Fruit fly (Drosophila melanogaster) whole organism, embryonic: ENCODE measurements around the gene Ifrd1.

ENCODE experiments used
- Ada2b ChIP-seq: fragments of 200-800 bp; sonication (Bioruptor generic); IDR thresholded peaks from 2 replicates; pipeline ENCODE4 v1.3.6; 2022; ENCODE audit warnings: missing biosample characterization, missing genetic modification characterization
- Blimp-1 ChIP-seq: fragments of 200-800 bp; sonication (Bioruptor generic); optimal IDR thresholded peaks from 3 replicates; lab custom pipeline; 2018; ENCODE audit warnings: missing biosample characterization, missing genetic modification characterization, mild to moderate bottlenecking, moderate library complexity, missing genetic modification reagents
- CG10366 ChIP-seq: fragments of 200-800 bp; sonication (Bioruptor generic); IDR thresholded peaks from 2 replicates; pipeline ENCODE4 v1.3.6; 2022; ENCODE audit warnings: missing biosample characterization, missing genetic modification characterization
- CG11456 ChIP-seq: fragments of 200-800 bp; sonication (Bioruptor generic); IDR thresholded peaks from 3 replicates; pipeline ENCODE4 v1.3.6; 2022; ENCODE audit warnings: missing biosample characterization, missing genetic modification characterization
- CG11504 ChIP-seq: fragments of 200-800 bp; sonication (Bioruptor generic); optimal IDR thresholded peaks from 3 replicates; lab custom pipeline; 2019; ENCODE audit warnings: missing biosample characterization, mild to moderate bottlenecking, missing genetic modification characterization, moderate library complexity
- CG12219 ChIP-seq: fragments of 200-800 bp; sonication (Bioruptor generic); optimal IDR thresholded peaks from 3 replicates; lab custom pipeline; 2018; ENCODE audit warnings: missing biosample characterization, mild to moderate bottlenecking, missing genetic modification characterization
- CG12744 ChIP-seq: fragments of 200-800 bp; sonication (Bioruptor generic); optimal IDR thresholded peaks from 2 replicates; lab custom pipeline; 2016; ENCODE audit warnings: missing biosample characterization, missing genetic modification characterization
- CG16813 ChIP-seq: fragments of 200-800 bp; sonication (Bioruptor generic); IDR thresholded peaks from 3 replicates; pipeline ENCODE4 v1.3.6; 2022; ENCODE audit warnings: missing biosample characterization, missing genetic modification characterization; ENCODE audit not compliant: partially characterized antibody
- CG1792 ChIP-seq: fragments of 200-800 bp; sonication (Bioruptor generic); optimal IDR thresholded peaks from 2 replicates; lab custom pipeline; 2016; ENCODE audit warnings: missing biosample characterization, missing genetic modification characterization
- CG18262 ChIP-seq: fragments of 200-800 bp; optimal IDR thresholded peaks from 3 replicates; lab custom pipeline; 2019; ENCODE audit warnings: missing biosample characterization, mild to moderate bottlenecking, missing genetic modification characterization, moderate library complexity
- CG30431 ChIP-seq: fragments of 200-800 bp; sonication (Bioruptor generic); optimal IDR thresholded peaks from 2 replicates; lab custom pipeline; 2017; ENCODE audit warnings: missing biosample characterization, missing genetic modification characterization
- CG31388 ChIP-seq: fragments of 200-800 bp; sonication (Bioruptor generic); optimal IDR thresholded peaks from 2 replicates; lab custom pipeline; 2016; ENCODE audit warnings: missing biosample characterization, missing genetic modification characterization
- CG31441 ChIP-seq: fragments of 200-800 bp; sonication (Bioruptor generic); IDR thresholded peaks from 2 replicates; pipeline ENCODE4 v1.3.6; 2022; ENCODE audit warnings: missing biosample characterization, missing genetic modification characterization
- CG34376 ChIP-seq: fragments of 200-800 bp; sonication (Bioruptor generic); optimal IDR thresholded peaks from 2 replicates; lab custom pipeline; 2018; ENCODE audit warnings: missing biosample characterization, mild to moderate bottlenecking, missing genetic modification characterization
- CG5245 ChIP-seq: fragments of 200-800 bp; sonication (Bioruptor generic); optimal IDR thresholded peaks from 3 replicates; lab custom pipeline; 2016; ENCODE audit warnings: missing biosample characterization, missing genetic modification characterization
- CG6175 ChIP-seq: fragments of 200-800 bp; sonication (Bioruptor generic); IDR thresholded peaks from 3 replicates; pipeline ENCODE4 v1.3.6; 2022; ENCODE audit warnings: missing biosample characterization, missing genetic modification characterization
- CG6813 ChIP-seq: fragments of 200-800 bp; sonication (Bioruptor generic); optimal IDR thresholded peaks from 2 replicates; lab custom pipeline; 2017; ENCODE audit warnings: missing biosample characterization, missing genetic modification characterization, mild to moderate bottlenecking, moderate library complexity, missing genetic modification reagents
- CG8388 ChIP-seq: fragments of 200-800 bp; sonication (Bioruptor generic); optimal IDR thresholded peaks from 2 replicates; lab custom pipeline; 2019; ENCODE audit warnings: missing biosample characterization, mild to moderate bottlenecking, missing genetic modification characterization, moderate library complexity
- CG8478 ChIP-seq: fragments of >200 bp; optimal IDR thresholded peaks from 2 replicates; lab custom pipeline; 2018
- CG8924 ChIP-seq: fragments of 200-800 bp; optimal IDR thresholded peaks from 3 replicates; lab custom pipeline; 2019; ENCODE audit warnings: missing biosample characterization, mild to moderate bottlenecking, missing genetic modification characterization, moderate library complexity
- CG9609 ChIP-seq: fragments of 200-800 bp; sonication (Bioruptor generic); optimal IDR thresholded peaks from 3 replicates; lab custom pipeline; 2016; ENCODE audit warnings: missing biosample characterization, missing genetic modification characterization
- CG9932 ChIP-seq: fragments of 200-800 bp; sonication (Bioruptor generic); IDR thresholded peaks from 2 replicates; pipeline ENCODE4 v1.3.6; 2022; ENCODE audit warnings: missing biosample characterization, missing genetic modification characterization
- Dbx ChIP-seq: fragments of 200-800 bp; sonication (Bioruptor generic); IDR thresholded peaks from 3 replicates; pipeline ENCODE4 v1.3.6; 2022; ENCODE audit warnings: missing biosample characterization, missing genetic modification characterization
- H2.0 ChIP-seq: fragments of 200-800 bp; sonication (Bioruptor generic); IDR thresholded peaks from 2 replicates; pipeline ENCODE4 v1.3.6; 2022; ENCODE audit warnings: missing biosample characterization, missing genetic modification characterization
- HmgZ ChIP-seq: fragments of 200-800 bp; sonication (Bioruptor generic); optimal IDR thresholded peaks from 2 replicates; lab custom pipeline; 2018; ENCODE audit warnings: missing biosample characterization, mild to moderate bottlenecking, missing genetic modification characterization
- Mad ChIP-seq: fragments of 200-800 bp; sonication (Bioruptor generic); optimal IDR thresholded peaks from 2 replicates; lab custom pipeline; 2016; ENCODE audit warnings: missing biosample characterization, missing genetic modification characterization
- Mes4 ChIP-seq: fragments of 200-800 bp; sonication (Bioruptor generic); optimal IDR thresholded peaks from 2 replicates; lab custom pipeline; 2016; ENCODE audit warnings: missing biosample characterization, missing genetic modification characterization
- Mrtf ChIP-seq: fragments of 200-800 bp; sonication (Bioruptor generic); IDR thresholded peaks from 3 replicates; pipeline ENCODE4 v1.3.6; 2022; ENCODE audit warnings: missing biosample characterization, missing genetic modification characterization
- NK7.1 ChIP-seq: fragments of 200-800 bp; sonication (Bioruptor generic); optimal IDR thresholded peaks from 3 replicates; lab custom pipeline; 2016; ENCODE audit warnings: missing biosample characterization, missing genetic modification characterization
- Nf-YC ChIP-seq: fragments of 200-800 bp; optimal IDR thresholded peaks from 3 replicates; lab custom pipeline; 2019; ENCODE audit warnings: missing biosample characterization, mild to moderate bottlenecking, missing genetic modification characterization, moderate library complexity
- Oli ChIP-seq: fragments of 200-800 bp; sonication (Bioruptor generic); optimal IDR thresholded peaks from 2 replicates; lab custom pipeline; 2018; ENCODE audit warnings: missing biosample characterization, mild to moderate bottlenecking, missing genetic modification characterization, moderate library complexity
- Optix ChIP-seq: fragments of 200-800 bp; sonication (Bioruptor generic); IDR thresholded peaks from 3 replicates; pipeline ENCODE4 v1.3.6; 2022; ENCODE audit warnings: missing biosample characterization, missing genetic modification characterization
- Scr ChIP-seq: fragments of 200-800 bp; sonication (Bioruptor generic); IDR thresholded peaks from 2 replicates; pipeline ENCODE4 v1.3.6; 2022; ENCODE audit warnings: missing biosample characterization, missing genetic modification characterization; ENCODE audit not compliant: partially characterized antibody
- Stat92E ChIP-seq, 3 experiments: fragments of >200 bp in 2 of 3; fragments of 200-800 bp in 1 of 3; sonication (Bioruptor generic) in 1 of 3; optimal IDR thresholded peaks; 2 replicates each; lab custom pipeline; 2017 to 2019; ENCODE audit warnings: missing biosample characterization in 3 of 3, missing genetic modification characterization in 3 of 3, mild to moderate bottlenecking in 1 of 3, moderate library complexity in 1 of 3
- Tbp ChIP-seq: fragments of >200 bp; optimal IDR thresholded peaks from 2 replicates; lab custom pipeline; 2018; ENCODE audit warnings: missing biosample characterization, missing genetic modification characterization
- ac ChIP-seq: fragments of 200-800 bp; sonication (Bioruptor generic); optimal IDR thresholded peaks from 3 replicates; lab custom pipeline; 2017; ENCODE audit warnings: missing biosample characterization, mild to moderate bottlenecking, missing genetic modification characterization
- ap ChIP-seq: fragments of 200-800 bp; sonication (Bioruptor generic); IDR thresholded peaks from 2 replicates; pipeline ENCODE4 v1.3.6; 2022; ENCODE audit warnings: missing biosample characterization, missing genetic modification characterization
- cas ChIP-seq: fragments of 200-800 bp; sonication (Bioruptor generic); IDR thresholded peaks from 2 replicates; pipeline ENCODE4 v1.3.6; 2022; ENCODE audit warnings: missing biosample characterization, missing genetic modification characterization
- cato ChIP-seq: fragments of 200-800 bp; sonication (Bioruptor generic); optimal IDR thresholded peaks from 2 replicates; lab custom pipeline; 2016; ENCODE audit warnings: missing biosample characterization, missing genetic modification characterization, borderline replicate concordance
- disco-r ChIP-seq: fragments of 200-800 bp; sonication (Bioruptor generic); optimal IDR thresholded peaks from 2 replicates; lab custom pipeline; 2016; ENCODE audit warnings: missing biosample characterization, missing genetic modification characterization
- dm ChIP-seq: fragments of 200-800 bp; sonication (Bioruptor generic); optimal IDR thresholded peaks from 3 replicates; lab custom pipeline; 2016; ENCODE audit warnings: missing biosample characterization, missing genetic modification characterization
- fd64A ChIP-seq: fragments of 200-800 bp; sonication (Bioruptor generic); optimal IDR thresholded peaks from 3 replicates; lab custom pipeline; 2018; ENCODE audit warnings: missing biosample characterization, mild to moderate bottlenecking, missing genetic modification characterization
- grn ChIP-seq: fragments of 200-800 bp; sonication (Bioruptor generic); optimal IDR thresholded peaks from 3 replicates; lab custom pipeline; 2017; ENCODE audit warnings: missing biosample characterization, missing genetic modification characterization
- jing ChIP-seq: fragments of 200-800 bp; sonication (Bioruptor generic); optimal IDR thresholded peaks from 2 replicates; lab custom pipeline; 2018; ENCODE audit warnings: missing biosample characterization, mild to moderate bottlenecking, missing genetic modification characterization
- kni ChIP-seq: fragments of 200-800 bp; sonication (Bioruptor generic); optimal IDR thresholded peaks from 3 replicates; lab custom pipeline; 2017; ENCODE audit warnings: mild to moderate bottlenecking, missing biosample characterization, missing genetic modification reagents, missing genetic modification characterization
- onecut ChIP-seq: fragments of 200-800 bp; sonication (Bioruptor generic); IDR thresholded peaks from 2 replicates; pipeline ENCODE4 v1.3.6; 2022; ENCODE audit warnings: missing biosample characterization, missing genetic modification characterization
- phol ChIP-seq: fragments of 200-800 bp; sonication (Bioruptor generic); optimal IDR thresholded peaks from 3 replicates; lab custom pipeline; 2018; ENCODE audit warnings: missing biosample characterization, mild to moderate bottlenecking, missing genetic modification characterization, moderate library complexity
- sisA ChIP-seq: fragments of 200-800 bp; sonication (Bioruptor generic); IDR thresholded peaks from 2 replicates; pipeline ENCODE4 v1.3.6; 2022; ENCODE audit warnings: missing biosample characterization, missing genetic modification characterization
- sqz ChIP-seq: fragments of 200-800 bp; sonication (Bioruptor generic); optimal IDR thresholded peaks from 3 replicates; lab custom pipeline; 2018; ENCODE audit warnings: missing biosample characterization, mild to moderate bottlenecking, missing genetic modification characterization
- ssp ChIP-seq: fragments of 200-800 bp; sonication (Bioruptor generic); IDR thresholded peaks from 2 replicates; pipeline ENCODE4 v1.3.6; 2022; ENCODE audit warnings: missing biosample characterization, missing genetic modification characterization
- wek ChIP-seq: fragments of 200-800 bp; sonication (Bioruptor generic); optimal IDR thresholded peaks from 3 replicates; lab custom pipeline; 2018; ENCODE audit warnings: missing biosample characterization, mild to moderate bottlenecking, missing genetic modification characterization, moderate library complexity

Gene Ifrd1

DNA sequence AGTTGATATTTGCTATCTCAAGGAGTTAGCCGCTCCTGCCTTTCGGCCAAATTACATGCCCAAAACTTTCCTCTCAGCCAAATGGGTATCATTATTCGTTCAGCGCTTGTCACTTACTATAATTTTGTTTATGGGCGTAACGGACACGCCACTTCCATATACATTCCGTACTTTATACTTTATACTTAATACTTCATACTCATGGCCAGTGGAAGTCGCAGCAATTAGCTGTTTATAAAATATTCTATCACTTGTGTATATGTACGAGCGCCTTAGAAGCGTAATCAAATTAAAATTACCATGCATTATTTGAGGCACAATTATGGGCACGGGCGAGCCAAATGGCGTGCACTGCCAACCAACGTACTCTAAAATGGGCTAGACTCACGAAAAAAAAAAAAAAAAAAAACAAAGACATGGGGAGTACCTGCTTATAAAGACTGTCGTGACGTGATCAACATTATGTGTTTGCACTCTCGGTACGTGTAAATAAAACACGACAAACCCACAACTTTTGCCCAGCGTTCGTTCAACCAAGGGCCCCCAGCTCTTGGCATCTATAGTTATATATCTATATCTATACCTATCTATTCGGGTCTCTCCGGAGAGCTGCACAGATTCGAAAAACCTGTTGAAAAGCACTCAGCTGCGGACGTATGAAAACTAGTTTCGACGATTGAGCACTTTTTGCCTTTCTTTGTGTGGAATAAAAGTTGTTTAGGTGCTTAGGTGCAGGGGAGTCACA is 13.0 kb downstream of the Ifrd1 start (continued):
- peak; percentile 96 for TF ChIP-seq kni (GFP tag; lab: Kevin White, UChicago)
- peak; percentile 54 for TF ChIP-seq wek
- no peak for TF ChIP-seq CG9932 (GFP tag; lab: Robert Waterston, UW)
- no peak for TF ChIP-seq CG11456 (GFP tag; lab: Robert Waterston, UW)
- no peak for TF ChIP-seq dm (GFP tag; lab: Kevin White, UChicago)
- no peak for TF ChIP-seq H2.0
- TF ChIP-seq Optix (GFP tag; lab: Robert Waterston, UW) = no peak
- TF ChIP-seq disco-r (GFP tag; lab: Kevin White, UChicago) = no peak
- no peak for TF ChIP-seq Mrtf
- TF ChIP-seq Scr (GFP tag; lab: Robert Waterston, UW) = no peak
- no peak for TF ChIP-seq CG9609 (GFP tag; lab: Kevin White, UChicago)
- TF ChIP-seq cato (GFP tag; lab: Kevin White, UChicago) = no peak
- TF ChIP-seq cas (GFP tag; lab: Robert Waterston, UW) = no peak
- TF ChIP-seq CG5245 (GFP tag; lab: Kevin White, UChicago) = no peak
- TF ChIP-seq CG8478 (lab: Kevin White, UChicago) = no peak
- TF ChIP-seq fd64A = peak; percentile 39
- TF ChIP-seq CG10366 (GFP tag; lab: Robert Waterston, UW) = no peak
- no peak for TF ChIP-seq Ada2b
- TF ChIP-seq ssp = no peak
- TF ChIP-seq CG8388 (GFP tag; lab: Kevin White, UChicago) = no peak
- TF ChIP-seq CG16813 (GFP tag; lab: Robert Waterston, UW) = no peak
- TF ChIP-seq Blimp-1 (GFP tag; lab: Kevin White, UChicago) = peak; percentile 7
- TF ChIP-seq CG1792 (GFP tag; lab: Kevin White, UChicago) = no peak
- TF ChIP-seq CG31388 (GFP tag; lab: Kevin White, UChicago) = no peak
- TF ChIP-seq HmgZ (tag; lab: Kevin White, UChicago) = peak; percentile 21
- no peak for TF ChIP-seq CG11504 (tag; lab: Kevin White, UChicago)
- no peak for TF ChIP-seq Mes4 (GFP tag; lab: Kevin White, UChicago)
- TF ChIP-seq grn (GFP tag; lab: Kevin White, UChicago) = peak; percentile 32
- no peak for TF ChIP-seq Oli (tag; lab: Kevin White, UChicago)
- TF ChIP-seq CG30431 (GFP tag; lab: Kevin White, UChicago) = no peak
- TF ChIP-seq Dbx (GFP tag; lab: Robert Waterston, UW) = peak; percentile 7; the same call in 1 of the 3 replicates
- TF ChIP-seq CG31441 (GFP tag; lab: Robert Waterston, UW) = no peak
- peak; percentile 74 for TF ChIP-seq sqz (GFP tag; lab: Kevin White, UChicago)
- TF ChIP-seq CG18262 (tag; lab: Kevin White, UChicago) = no peak
- no peak for TF ChIP-seq ac
- no peak for TF ChIP-seq CG6175 (GFP tag; lab: Robert Waterston, UW)
- TF ChIP-seq jing (GFP tag; lab: Kevin White, UChicago) = no peak
- no peak for TF ChIP-seq Stat92E (GFP tag; optimal IDR thresholded peaks at IDR 0.05; lab: Kevin White, UChicago)
- peak; percentile 19; the same call in 1 of the 2 replicates for TF ChIP-seq onecut
- peak; percentile 4 for TF ChIP-seq CG12219 (GFP tag; lab: Kevin White, UChicago)
- TF ChIP-seq phol (tag; lab: Kevin White, UChicago) = no peak
- no peak for TF ChIP-seq Mad (GFP tag; lab: Kevin White, UChicago)
- no peak for TF ChIP-seq sisA (GFP tag; lab: Robert Waterston, UW)
- TF ChIP-seq CG12744 (GFP tag; lab: Kevin White, UChicago) = no peak
- TF ChIP-seq CG8924 (tag; lab: Kevin White, UChicago) = no peak
- TF ChIP-seq Tbp = no peak
- TF ChIP-seq CG34376 (GFP tag; lab: Kevin White, UChicago) = peak; percentile 38
- no peak for TF ChIP-seq Nf-YC (tag; lab: Kevin White, UChicago)
- peak; percentile 64 for TF ChIP-seq CG6813
- no peak for TF ChIP-seq ap (GFP tag; lab: Robert Waterston, UW)
- no peak for TF ChIP-seq NK7.1 (GFP tag; lab: Kevin White, UChicago)
